Worm (Caenorhabditis elegans) whole organism, L3 larva: Measurements from ENCODE around the gene stdh-2.

Experiments
- aly-2 ChIP-seq: fragments of 150-350 bp; optimal IDR thresholded peaks from 2 replicates; lab custom pipeline; 2014; ENCODE audit warnings: missing biosample characterization, missing genetic modification characterization
- ceh-16 ChIP-seq: sonication (generic microtip); optimal IDR thresholded peaks from 2 replicates; lab custom pipeline; 2017; ENCODE audit warnings: missing biosample characterization, missing genetic modification characterization
- elt-2 ChIP-seq: sonication (generic microtip); optimal IDR thresholded peaks from 2 replicates; lab custom pipeline; 2016; ENCODE audit warnings: missing genetic modification reagents, mild to moderate bottlenecking, missing genetic modification characterization, missing compliant biosample characterization
- eor-1 ChIP-seq, 2 experiments: fragments of 150-350 bp; optimal IDR thresholded peaks; 2 replicates each; lab custom pipeline; 2014 to 2018; ENCODE audit warnings: missing biosample characterization in 2 of 2, missing genetic modification characterization in 2 of 2
- jun-1 ChIP-seq: fragments of 150-350 bp; optimal IDR thresholded peaks from 2 replicates; lab custom pipeline; 2014; ENCODE audit warnings: missing biosample characterization, missing genetic modification reagents, missing genetic modification characterization
- lin-39 ChIP-seq: fragments of 150-350 bp; optimal IDR thresholded peaks from 2 replicates; lab custom pipeline; 2018; ENCODE audit warnings: missing biosample characterization, missing genetic modification reagents, missing genetic modification characterization
- mdl-1 ChIP-seq: fragments of 150-350 bp; optimal IDR thresholded peaks from 2 replicates; lab custom pipeline; 2014; ENCODE audit warnings: missing biosample characterization, missing genetic modification characterization
- nhr-11 ChIP-seq: fragments of 150-350 bp; optimal IDR thresholded peaks from 2 replicates; lab custom pipeline; 2014; ENCODE audit warnings: missing biosample characterization, missing genetic modification characterization
- pqm-1 ChIP-seq: fragments of 150-350 bp; optimal IDR thresholded peaks from 2 replicates; lab custom pipeline; 2017; ENCODE audit warnings: missing biosample characterization, missing genetic modification characterization, inconsistent platforms
- snpc-4 ChIP-seq: fragments of 150-350 bp; optimal IDR thresholded peaks from 2 replicates; lab custom pipeline; 2014; ENCODE audit warnings: missing biosample characterization, missing genetic modification characterization
- tbx-2 ChIP-seq: sonication (generic microtip); optimal IDR thresholded peaks from 2 replicates; lab custom pipeline; 2016; ENCODE audit warnings: mild to moderate bottlenecking, missing genetic modification characterization, missing compliant biosample characterization
- unc-39 ChIP-seq: sonication (generic microtip); optimal IDR thresholded peaks from 4 replicates; lab custom pipeline; 2017; ENCODE audit warnings: missing biosample characterization, missing genetic modification characterization
- zag-1 ChIP-seq: fragments of 150-350 bp; optimal IDR thresholded peaks from 2 replicates; lab custom pipeline; 2014; ENCODE audit warnings: missing biosample characterization, missing genetic modification characterization

DNA sequence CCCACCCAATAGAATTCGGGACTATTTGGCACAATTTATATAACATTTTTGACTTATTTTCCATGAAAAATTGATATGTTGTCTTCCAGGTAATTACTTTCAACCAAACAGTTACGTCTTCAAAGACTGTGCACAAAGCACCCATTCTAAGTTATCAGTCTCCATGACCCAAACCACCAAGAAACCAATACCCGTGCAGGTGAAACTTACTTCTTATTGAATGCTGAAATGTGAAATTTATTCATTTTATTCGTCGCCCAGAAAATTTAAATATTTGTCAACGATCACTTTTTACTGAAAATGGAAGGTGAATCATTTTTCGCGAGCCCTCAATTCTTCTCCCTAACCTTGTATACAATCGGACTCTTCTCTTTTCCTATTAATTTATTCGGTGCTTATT is 33.6 kb upstream of the stdh-2 start, which contains the start of gene srh-281:
- TF ChIP-seq mdl-1 (tag; lab: Kevin White, UChicago): no peak
- no peak for TF ChIP-seq lin-39 (tag; lab: Kevin White, UChicago)
- no peak for TF ChIP-seq snpc-4 (tag; lab: Kevin White, UChicago)
- TF ChIP-seq jun-1 (tag; lab: Kevin White, UChicago): no peak
- TF ChIP-seq pqm-1 (tag; lab: Kevin White, UChicago): no peak
- TF ChIP-seq unc-39 (tag; lab: Kevin White, UChicago): no peak
- no peak for TF ChIP-seq zag-1 (tag; lab: Kevin White, UChicago)
- TF ChIP-seq nhr-11 (tag; lab: Kevin White, UChicago): no peak
- TF ChIP-seq elt-2 (tag; lab: Kevin White, UChicago): no peak
- TF ChIP-seq ceh-16 (tag; lab: Kevin White, UChicago): no peak
- no peak for TF ChIP-seq eor-1 (tag; optimal IDR thresholded peaks at IDR 0.05; lab: Kevin White, UChicago)
- TF ChIP-seq tbx-2 (tag; lab: Kevin White, UChicago): no peak
- TF ChIP-seq aly-2 (tag; lab: Kevin White, UChicago): no peak
